Worm (Caenorhabditis elegans): ENCODE data around the gene hel-1.

DNA sequence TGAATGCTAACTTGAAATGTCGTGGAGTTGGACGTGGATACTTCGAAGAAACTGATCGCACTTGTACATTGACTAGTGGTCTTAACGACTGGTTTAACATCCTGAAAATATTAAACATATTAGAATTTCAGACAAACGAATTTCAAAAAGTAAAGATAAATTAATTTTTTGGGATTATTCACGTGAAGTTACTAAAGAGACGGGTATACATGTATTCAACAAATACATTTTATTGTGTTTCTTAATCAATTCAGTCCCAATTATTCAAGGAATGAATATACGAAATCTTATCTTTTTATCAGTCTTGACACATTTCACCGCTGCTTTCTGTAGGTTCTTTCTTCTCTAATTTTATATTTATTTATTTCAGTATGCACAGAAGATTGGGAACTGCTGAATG is 50.3 kb downstream of the hel-1 start, which contains the start of the genes mrpl-10 and clec-142:
- TF ChIP-seq sma-9 (GFP tag; optimal IDR thresholded peaks at IDR 0.05): no peak
- TF ChIP-seq sma-9 (tag; optimal IDR thresholded peaks at IDR 0.05): no peak
- TF ChIP-seq nhr-77 (tag; optimal IDR thresholded peaks at IDR 0.05): no peak
- no peak for TF ChIP-seq fos-1 (tag; optimal IDR thresholded peaks at IDR 0.05)
- TF ChIP-seq elt-3 (tag; optimal IDR thresholded peaks at IDR 0.05): no peak
- TF ChIP-seq nhr-21 (tag; optimal IDR thresholded peaks at IDR 0.05): no peak
- no peak for TF ChIP-seq Y55F3AM.14 (GFP tag; optimal IDR thresholded peaks at IDR 0.05)
- TF ChIP-seq aly-2 (tag; optimal IDR thresholded peaks at IDR 0.05): no peak
- TF ChIP-seq ama-1 (optimal IDR thresholded peaks at IDR 0.05): no peak
- TF ChIP-seq unc-62 (GFP tag; optimal IDR thresholded peaks at IDR 0.05): no peak
- TF ChIP-seq egl-27 (tag; optimal IDR thresholded peaks at IDR 0.05): no peak
